Fruit fly (Drosophila melanogaster) whole organism, wandering third instar larva: ENCODE measurements around the gene CG17364.

Experiments used
- Hr78 ChIP-seq: fragments of >200 bp; optimal IDR thresholded peaks from 2 replicates; lab custom pipeline; 2017; ENCODE audit warnings: missing biosample characterization, missing genetic modification characterization
- pan ChIP-seq: fragments of >200 bp; optimal IDR thresholded peaks from 2 replicates; lab custom pipeline; 2017

- TF ChIP-seq Hr78 (GFP tag; lab: Kevin White, UChicago): no peak
- TF ChIP-seq pan (lab: Kevin White, UChicago): no peak
Observed at dm6 chr3L:13993742-13994719, 831 bp upstream of the CG17364 start, which contains the start of gene CtsK1.
